Worm (Caenorhabditis elegans) whole organism, L1 larva: ENCODE measurements around the gene srw-23.

Experiments used
- C16A3.4 ChIP-seq: fragments of 150-350 bp; optimal IDR thresholded peaks from 2 replicates; lab custom pipeline; 2014; ENCODE audit warnings: missing biosample characterization, missing genetic modification characterization
- C34B4.2 ChIP-seq: sonication (generic microtip); optimal IDR thresholded peaks from 2 replicates; lab custom pipeline; 2017; ENCODE audit warnings: mild to moderate bottlenecking, missing genetic modification characterization, missing compliant biosample characterization
- F16B12.6 ChIP-seq: fragments of 150-350 bp; optimal IDR thresholded peaks from 2 replicates; lab custom pipeline; 2014; ENCODE audit warnings: missing biosample characterization, missing genetic modification characterization
- aly-2 ChIP-seq: fragments of 150-350 bp; optimal IDR thresholded peaks from 2 replicates; lab custom pipeline; 2014; ENCODE audit warnings: missing biosample characterization, missing genetic modification characterization
- ama-1 ChIP-seq: fragments of 150-350 bp; optimal IDR thresholded peaks from 2 replicates; lab custom pipeline; 2014
- blmp-1 ChIP-seq: fragments of 150-350 bp; optimal IDR thresholded peaks from 2 replicates; lab custom pipeline; 2014; ENCODE audit warnings: missing biosample characterization, missing genetic modification characterization
- ceh-88 ChIP-seq: fragments of 200-800 bp; sonication (Bioruptor generic); IDR thresholded peaks from 2 replicates; pipeline ENCODE4 v1.3.6; 2022; ENCODE audit warnings: missing genetic modification characterization, missing compliant biosample characterization
- dsc-1 ChIP-seq: sonication (generic microtip); optimal IDR thresholded peaks from 2 replicates; lab custom pipeline; 2016; ENCODE audit warnings: mild to moderate bottlenecking, missing genetic modification characterization, missing compliant biosample characterization
- efl-1 ChIP-seq, 4 experiments: fragments of 150-350 bp; optimal IDR thresholded peaks in 3 of 4; peaks in 1 of 4; 1 replicate in 1 of 4; 2 replicates in 3 of 4; lab custom pipeline; 2014; ENCODE audit warnings: missing biosample characterization in 2 of 4, missing genetic modification characterization in 2 of 4, missing genetic modification reagents in 2 of 4
- efl-3 ChIP-seq: fragments of 200-800 bp; sonication (Bioruptor generic); optimal IDR thresholded peaks from 2 replicates; lab custom pipeline; 2018; ENCODE audit warnings: mild to moderate bottlenecking, missing genetic modification characterization, missing compliant biosample characterization
- egl-13 ChIP-seq: sonication (generic microtip); optimal IDR thresholded peaks from 2 replicates; lab custom pipeline; 2016; ENCODE audit warnings: missing genotype, missing genetic modification reagents, missing genetic modification characterization, missing compliant biosample characterization
- egl-27 ChIP-seq, 2 experiments: fragments of 150-350 bp in 1 of 2; sonication (generic microtip); optimal IDR thresholded peaks; 3 replicates each; lab custom pipeline; 2017 to 2018; ENCODE audit warnings: missing biosample characterization in 2 of 2, missing genetic modification characterization in 2 of 2, missing genetic modification reagents in 2 of 2
- elt-2 ChIP-seq: sonication (generic microtip); optimal IDR thresholded peaks from 2 replicates; lab custom pipeline; 2016; ENCODE audit warnings: missing genetic modification characterization, mild to moderate bottlenecking, inconsistent platforms, missing compliant biosample characterization, missing genetic modification reagents
- fkh-8 ChIP-seq: sonication (generic microtip); optimal IDR thresholded peaks from 2 replicates; lab custom pipeline; 2016; ENCODE audit warnings: mild to moderate bottlenecking, missing genetic modification characterization, missing compliant biosample characterization
- grh-1 ChIP-seq: fragments of 200-800 bp; sonication (Bioruptor generic); IDR thresholded peaks from 2 replicates; pipeline ENCODE4 v1.3.6; 2022; ENCODE audit warnings: missing genetic modification reagents, missing genetic modification characterization, missing compliant biosample characterization
- hlh-17 ChIP-seq: fragments of 200-800 bp; sonication (Bioruptor generic); optimal IDR thresholded peaks from 2 replicates; lab custom pipeline; 2018; ENCODE audit warnings: missing genetic modification characterization, mild to moderate bottlenecking, missing compliant biosample characterization, moderate library complexity, borderline replicate concordance
- hlh-4 ChIP-seq: sonication (generic microtip); optimal IDR thresholded peaks from 2 replicates; lab custom pipeline; 2016; ENCODE audit warnings: mild to moderate bottlenecking, missing genetic modification characterization, missing compliant biosample characterization
- isw-1 ChIP-seq: fragments of 200-800 bp; sonication (Bioruptor generic); IDR thresholded peaks from 2 replicates; pipeline ENCODE4 v1.3.6; 2022; ENCODE audit warnings: missing genetic modification characterization, missing compliant biosample characterization
- lin-14 ChIP-seq: fragments of 200-800 bp; sonication (Bioruptor generic); optimal IDR thresholded peaks from 2 replicates; lab custom pipeline; 2018; ENCODE audit warnings: mild to moderate bottlenecking, missing genetic modification characterization, moderate library complexity, missing compliant biosample characterization
- lin-35 ChIP-seq, 2 experiments: fragments of 150-350 bp; optimal IDR thresholded peaks; 2 replicates each; lab custom pipeline; 2014; ENCODE audit warnings: missing biosample characterization in 2 of 2, missing genetic modification characterization in 2 of 2, missing genetic modification reagents in 2 of 2
- lsy-2 ChIP-seq, 2 experiments: fragments of 150-350 bp; optimal IDR thresholded peaks; 2 replicates each; lab custom pipeline; 2014; ENCODE audit warnings: missing biosample characterization in 2 of 2, missing genetic modification characterization in 2 of 2
- mdl-1 ChIP-seq, 2 experiments: fragments of 150-350 bp; optimal IDR thresholded peaks; 2 replicates each; lab custom pipeline; 2014 to 2017; ENCODE audit warnings: missing biosample characterization in 2 of 2, missing genetic modification characterization in 2 of 2, inconsistent platforms in 1 of 2
- mef-2 ChIP-seq: fragments of 150-350 bp; optimal IDR thresholded peaks from 2 replicates; lab custom pipeline; 2014; ENCODE audit warnings: missing biosample characterization, missing genetic modification characterization
- mep-1 ChIP-seq: fragments of 150-350 bp; optimal IDR thresholded peaks from 2 replicates; lab custom pipeline; 2014; ENCODE audit warnings: missing biosample characterization, missing genetic modification characterization
- nhr-20 ChIP-seq: sonication (generic microtip); optimal IDR thresholded peaks from 2 replicates; lab custom pipeline; 2016; ENCODE audit warnings: mild to moderate bottlenecking, missing genetic modification characterization, missing compliant biosample characterization
- nhr-28 ChIP-seq: fragments of 150-350 bp; optimal IDR thresholded peaks from 2 replicates; lab custom pipeline; 2014; ENCODE audit warnings: missing biosample characterization, missing genetic modification characterization
- nhr-71 ChIP-seq: sonication (generic microtip); optimal IDR thresholded peaks from 2 replicates; lab custom pipeline; 2016; ENCODE audit warnings: mild to moderate bottlenecking, missing genetic modification characterization, moderate library complexity, missing compliant biosample characterization
- nhr-76 ChIP-seq: sonication (generic microtip); optimal IDR thresholded peaks from 2 replicates; lab custom pipeline; 2017; ENCODE audit warnings: missing biosample characterization, missing genetic modification characterization
- nhr-77 ChIP-seq: fragments of 150-350 bp; optimal IDR thresholded peaks from 2 replicates; lab custom pipeline; 2014; ENCODE audit warnings: missing biosample characterization, missing genetic modification characterization
- pqm-1 ChIP-seq: sonication (generic microtip); optimal IDR thresholded peaks from 3 replicates; lab custom pipeline; 2017; ENCODE audit warnings: missing biosample characterization, missing genetic modification characterization
- rnt-1 ChIP-seq: sonication (generic microtip); optimal IDR thresholded peaks from 2 replicates; lab custom pipeline; 2016; ENCODE audit warnings: mild to moderate bottlenecking, missing genetic modification characterization, moderate library complexity, missing compliant biosample characterization
- skn-1 ChIP-seq: fragments of 150-350 bp; optimal IDR thresholded peaks from 2 replicates; lab custom pipeline; 2014; ENCODE audit warnings: missing biosample characterization, missing genetic modification characterization
- snpc-4 ChIP-seq: fragments of 150-350 bp; optimal IDR thresholded peaks from 2 replicates; lab custom pipeline; 2014; ENCODE audit warnings: missing biosample characterization, missing genetic modification characterization
- sup-37 ChIP-seq: fragments of 200-800 bp; sonication (Bioruptor generic); optimal IDR thresholded peaks from 2 replicates; lab custom pipeline; 2018; ENCODE audit warnings: mild to moderate bottlenecking, missing genetic modification characterization, missing compliant biosample characterization
- unc-86 ChIP-seq: sonication (generic microtip); optimal IDR thresholded peaks from 2 replicates; lab custom pipeline; 2016; ENCODE audit warnings: missing genetic modification characterization, missing compliant biosample characterization
- unc-98 ChIP-seq: fragments of 200-800 bp; sonication (Bioruptor generic); IDR thresholded peaks from 2 replicates; pipeline ENCODE4 v1.3.6; 2022; ENCODE audit warnings: missing genetic modification characterization, missing compliant biosample characterization
- zip-4 ChIP-seq: fragments of 200-800 bp; sonication (Bioruptor generic); optimal IDR thresholded peaks from 2 replicates; lab custom pipeline; 2018; ENCODE audit warnings: mild to moderate bottlenecking, missing genetic modification characterization, moderate library complexity, missing compliant biosample characterization
- ztf-4 ChIP-seq: fragments of 150-350 bp; optimal IDR thresholded peaks from 2 replicates; lab custom pipeline; 2014; ENCODE audit warnings: missing biosample characterization, missing genetic modification characterization

srw-23 gene

ce11 chrV:16899355-16899754 is 25.6 kb downstream of the srw-23 start, which contains the start of gene fbxa-45:
fbxa-45 (minus strand) TSS chrV:16899455.
- TF ChIP-seq snpc-4 (tag; lab: Kevin White, UChicago) = no peak
- no peak for TF ChIP-seq unc-98 (GFP tag; lab: Robert Waterston, UW)
- TF ChIP-seq ztf-4 (tag; lab: Kevin White, UChicago) = no peak
- TF ChIP-seq lsy-2 (tag; optimal IDR thresholded peaks at IDR 0.05; lab: Kevin White, UChicago) = no peak
- no peak for TF ChIP-seq nhr-28 (tag; lab: Kevin White, UChicago)
- TF ChIP-seq hlh-4 = no peak
- no peak for TF ChIP-seq mep-1
- TF ChIP-seq mdl-1 (tag; optimal IDR thresholded peaks at IDR 0.05; lab: Kevin White, UChicago) = no peak

DNA sequence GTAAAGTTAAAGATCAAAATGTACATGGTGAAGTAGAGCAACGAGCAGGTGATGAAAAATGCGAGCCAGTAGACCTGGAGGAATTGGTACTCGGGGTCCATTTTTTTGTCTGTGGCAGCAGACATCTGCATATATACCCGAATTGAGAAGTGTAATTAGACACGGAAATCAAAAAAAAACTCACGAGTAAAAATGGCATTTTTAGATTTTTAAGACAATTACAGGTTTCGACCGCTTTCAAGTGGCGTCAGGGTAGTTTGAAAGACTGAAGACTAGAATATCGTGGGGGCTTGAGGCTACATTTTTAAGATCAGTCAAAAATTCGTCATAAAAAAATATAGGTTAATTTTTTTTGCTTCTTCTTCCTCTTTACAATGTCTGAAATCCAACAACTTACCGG is 29.0 kb downstream of the srw-23 start, which contains the start of gene srd-68:
srd-68 (minus strand) TSS at position 101 of the 400 bp plus-strand sequence.
- TF ChIP-seq egl-13 (tag; lab: Kevin White, UChicago) = no peak

DNA sequence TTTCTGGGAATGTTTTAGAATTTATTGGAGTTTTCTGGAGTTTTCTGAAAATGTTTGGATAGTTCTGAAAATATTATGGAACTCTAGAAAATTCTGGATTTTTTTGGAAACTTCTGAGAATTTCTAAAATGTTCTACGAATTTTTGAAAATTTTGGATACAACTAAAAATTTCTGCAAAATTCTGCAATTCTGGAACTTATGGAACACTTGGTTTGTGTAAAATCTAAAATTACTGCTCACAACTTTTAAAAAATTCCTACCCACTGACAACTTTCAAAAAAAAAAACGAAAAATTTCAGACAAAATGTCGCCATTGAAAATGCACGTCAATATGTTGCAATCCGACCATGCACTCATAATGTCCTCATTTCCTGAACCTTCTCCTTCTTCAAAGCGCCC is 30.9 kb downstream of the srw-23 start, which contains the start of gene nhr-262:
nhr-262 (plus strand) TSS at position 301 of the 400 bp plus-strand sequence.
- TF ChIP-seq nhr-76 (tag; lab: Kevin White, UChicago) (no peak), C34B4.2 (tag; lab: Kevin White, UChicago) (no peak), F16B12.6 (tag; lab: Kevin White, UChicago) (no peak), grh-1 (no peak), zip-4 (GFP tag; lab: Kevin White, UChicago) (no peak), unc-98 (GFP tag; lab: Robert Waterston, UW) (no peak)
- TF ChIP-seq, all 84 proteins: peak for 0

DNA sequence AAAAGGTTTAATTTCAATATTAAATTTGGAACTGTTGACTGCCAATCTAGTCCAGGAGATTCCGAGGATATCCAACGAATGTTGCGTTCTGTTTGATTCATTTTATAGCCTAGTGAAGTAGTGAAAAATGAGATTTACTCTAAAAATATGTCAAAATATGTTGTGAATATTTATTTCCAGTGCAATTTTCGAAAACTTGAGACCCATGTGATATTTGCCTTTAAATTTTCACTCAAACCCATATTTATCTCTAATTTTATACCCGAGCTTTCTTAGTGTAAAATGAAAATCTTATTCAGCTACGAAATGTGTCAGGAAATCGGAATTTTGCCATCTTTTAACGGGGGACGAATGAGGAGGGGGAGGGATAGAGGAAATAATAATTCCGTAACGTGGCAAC is 36.1 kb downstream of the srw-23 start, which contains the start of gene F09C6.16:
F09C6.16 (minus strand) TSS at position 101 of the 400 bp plus-strand sequence.
- TF ChIP-seq sup-37 (GFP tag; lab: Kevin White, UChicago) (no peak), efl-1 (optimal IDR thresholded peaks at IDR 0.05; lab: Kevin White, UChicago) (no peak), efl-1 (GFP tag; optimal IDR thresholded peaks at IDR 0.05 in 1 of 2; lab: Kevin White, UChicago) (peak in 1 of 2 experiments; percentile 28)
- TF ChIP-seq, all 84 proteins: peak for 1

DNA sequence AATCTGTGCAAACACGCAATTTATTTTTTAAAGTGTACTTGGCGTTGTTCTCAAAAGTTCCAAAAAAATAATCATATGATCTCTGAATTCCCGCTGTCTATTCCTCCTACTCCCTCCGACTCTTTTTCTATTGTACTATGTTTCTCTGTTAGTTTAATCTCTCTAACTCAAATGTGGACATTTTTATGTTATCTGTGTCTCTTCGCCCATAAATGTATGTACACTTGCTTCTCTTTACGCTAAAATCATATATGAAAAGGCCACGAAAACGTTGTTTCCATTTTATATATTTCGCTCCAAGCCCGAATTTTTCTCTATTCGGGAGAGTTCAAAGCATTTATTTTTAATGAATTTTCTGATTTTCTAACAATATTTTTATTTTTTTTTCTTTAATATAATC is 37.1 kb downstream of the srw-23 start:
- peak; percentile 55 for TF ChIP-seq lin-14
- peak; percentile 3 for TF ChIP-seq fkh-8 (tag; lab: Kevin White, UChicago)
- peak; percentile 18 for TF ChIP-seq skn-1 (tag; lab: Kevin White, UChicago)
- TF ChIP-seq egl-27 (tag; optimal IDR thresholded peaks at IDR 0.05; lab: Kevin White, UChicago) = no peak
- no peak for TF ChIP-seq unc-98 (GFP tag; lab: Robert Waterston, UW)
- no peak for TF ChIP-seq efl-3 (GFP tag; lab: Kevin White, UChicago)
- TF ChIP-seq dsc-1 (tag; lab: Kevin White, UChicago) = no peak
- peak in 1 of 2 experiments; percentile 48 for TF ChIP-seq lin-35 (GFP tag; optimal IDR thresholded peaks at IDR 0.05; lab: Kevin White, UChicago)
- TF ChIP-seq nhr-20 = peak; percentile 8
- no peak for TF ChIP-seq pqm-1 (tag; lab: Kevin White, UChicago)
- peak; percentile 19 for TF ChIP-seq mep-1
- TF ChIP-seq elt-2 (tag; lab: Kevin White, UChicago) = peak; percentile 56
- TF ChIP-seq blmp-1 (tag; lab: Kevin White, UChicago) = no peak

DNA sequence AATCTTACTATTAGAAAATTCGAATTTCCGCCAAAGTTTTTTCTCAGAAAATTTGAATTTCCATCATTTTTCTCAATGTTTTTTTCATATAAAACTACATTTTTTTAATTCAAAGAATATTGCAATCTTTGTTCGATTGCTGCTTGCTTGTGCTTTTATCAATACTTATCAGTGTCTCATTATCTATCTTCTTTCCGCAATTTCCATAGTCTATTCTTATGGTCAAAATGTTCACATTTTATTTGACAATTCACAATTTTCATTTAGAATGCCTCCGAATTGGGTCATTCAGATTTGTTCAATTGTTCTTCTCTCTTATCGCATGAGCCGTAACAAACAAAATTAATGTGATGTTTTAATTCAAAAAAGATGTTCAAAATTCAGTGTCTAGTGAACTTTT is 37.6 kb downstream of the srw-23 start:
- TF ChIP-seq hlh-17 (GFP tag; lab: Kevin White, UChicago) = no peak
- TF ChIP-seq unc-86 (tag; lab: Kevin White, UChicago) = no peak
- no peak for TF ChIP-seq aly-2 (tag; lab: Kevin White, UChicago)
- TF ChIP-seq ama-1 (lab: Kevin White, UChicago) = no peak
- TF ChIP-seq hlh-4 = no peak
- TF ChIP-seq ceh-88 (GFP tag; lab: Robert Waterston, UW) = no peak
- no peak for TF ChIP-seq rnt-1
- no peak for TF ChIP-seq egl-13 (tag; lab: Kevin White, UChicago)
- TF ChIP-seq mdl-1 (tag; optimal IDR thresholded peaks at IDR 0.05; lab: Kevin White, UChicago) = no peak
- no peak for TF ChIP-seq nhr-71 (tag; lab: Kevin White, UChicago)
- no peak for TF ChIP-seq lin-14
- no peak for TF ChIP-seq isw-1 (GFP tag; lab: Robert Waterston, UW)
- no peak for TF ChIP-seq egl-27 (tag; optimal IDR thresholded peaks at IDR 0.05; lab: Kevin White, UChicago)
- no peak for TF ChIP-seq F16B12.6 (tag; lab: Kevin White, UChicago)
- TF ChIP-seq C16A3.4 (tag; lab: Kevin White, UChicago) = no peak
- TF ChIP-seq nhr-77 (tag; lab: Kevin White, UChicago) = no peak
- TF ChIP-seq nhr-20 = no peak
- no peak for TF ChIP-seq unc-98 (GFP tag; lab: Robert Waterston, UW)
- TF ChIP-seq mef-2 (tag; lab: Kevin White, UChicago) = no peak
- TF ChIP-seq skn-1 (tag; lab: Kevin White, UChicago) = no peak
